Worm (Caenorhabditis elegans): ENCODE results near the gene C12D5.9.

DNA sequence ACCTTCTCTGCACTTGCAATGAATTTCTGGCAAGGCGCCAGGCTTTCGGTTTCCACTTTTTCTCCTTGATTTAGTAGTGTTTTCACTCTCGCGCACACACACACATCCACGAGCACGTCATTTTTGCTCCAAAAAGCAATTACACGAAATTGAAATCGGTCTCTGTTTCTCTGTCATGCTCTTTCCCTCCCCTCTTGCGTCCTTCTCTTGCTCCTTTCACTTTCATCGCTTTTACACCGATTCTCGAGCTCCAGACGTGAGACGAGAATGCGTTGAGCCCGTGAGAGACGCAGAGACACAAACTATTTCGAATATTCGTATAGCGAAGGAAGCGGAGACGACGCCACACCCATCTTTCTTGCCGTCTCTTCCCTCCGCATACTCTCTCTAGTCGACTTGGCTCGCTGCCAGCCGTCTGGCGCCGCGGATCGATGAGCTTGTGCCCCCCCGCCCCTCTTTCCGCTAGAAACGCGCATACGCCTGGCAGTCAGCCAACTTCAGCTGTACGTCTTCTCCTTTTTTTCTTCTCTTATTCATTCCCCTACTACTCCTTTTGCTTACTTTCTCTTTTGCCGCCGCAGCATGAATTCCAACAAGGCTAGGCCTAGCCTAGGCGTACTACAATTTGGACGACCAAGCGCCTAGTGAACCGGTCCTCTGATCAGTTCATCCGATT, 38.4 kb upstream of the C12D5.9 start:
- TF ChIP-seq dmd-8 (GFP tag; IDR thresholded peaks at IDR 0.05) (no peak), F37D6.2 (tag; optimal IDR thresholded peaks at IDR 0.05) (peak; percentile 81), ctbp-1 (GFP tag; IDR thresholded peaks at IDR 0.05) (peak; percentile 96), mdl-1 (tag; optimal IDR thresholded peaks at IDR 0.05) (peak; percentile 9 to 56), ztf-11 (tag; optimal IDR thresholded peaks at IDR 0.05) (no peak)
